Worm (Caenorhabditis elegans): ENCODE data around the gene F48C5.2.
A peak's percentile ranks its signal among the peaks of the same experiment; 100 is the strongest.

The F48C5.2 gene

DNA sequence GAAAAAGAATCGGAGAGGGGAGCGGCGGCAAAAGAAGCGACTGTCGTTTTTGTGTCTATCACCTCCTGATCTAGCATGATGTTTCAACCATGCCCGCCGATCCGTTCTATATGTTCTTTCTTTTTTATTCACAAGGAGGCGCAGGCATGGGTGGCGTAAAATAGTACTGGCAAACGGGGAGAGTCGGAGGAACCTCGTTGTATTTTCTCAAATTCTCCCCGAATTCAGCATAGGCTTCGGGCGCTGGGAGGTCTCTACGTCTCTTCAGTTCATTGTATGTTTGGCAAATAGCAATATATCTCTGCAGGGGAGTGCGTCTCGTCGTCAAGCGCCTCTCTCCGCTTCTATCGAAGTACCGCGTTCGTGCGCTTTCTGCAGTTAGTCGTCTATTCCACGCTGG, 11.1 kb upstream of the F48C5.2 start, which contains the start of gene lin-14:
Gene lin-14, plus strand, starts transcription at position 346 of the 400 bp plus-strand sequence.
- no peak for TF ChIP-seq php-3 (GFP tag; IDR thresholded peaks at IDR 0.05)
- no peak for TF ChIP-seq daf-12 (tag; optimal IDR thresholded peaks at IDR 0.05)
- TF ChIP-seq zfp-3 (GFP tag; conservative IDR thresholded peaks at IDR 0.05), result no peak
- peak; percentile 1 for TF ChIP-seq spr-1 (tag; optimal IDR thresholded peaks at IDR 0.05)
- peak; percentile 64; the same call in 1 of the 2 replicates for TF ChIP-seq tra-1 (GFP tag; IDR thresholded peaks at IDR 0.05)
- peak; percentile 16; the same call in 1 of the 2 replicates for TF ChIP-seq lin-38 (GFP tag; IDR thresholded peaks at IDR 0.05)
- no peak for TF ChIP-seq Y48G9A.11 (GFP tag; IDR thresholded peaks at IDR 0.05)
- peak; percentile 64 for TF ChIP-seq pha-4 (GFP tag; IDR thresholded peaks at IDR 0.05)
- TF ChIP-seq pha-4 (tag; optimal IDR thresholded peaks at IDR 0.05), result peak; percentile 59
- peak; percentile 34 for TF ChIP-seq nhr-48 (tag; optimal IDR thresholded peaks at IDR 0.05)
- TF ChIP-seq nhr-28 (tag; optimal IDR thresholded peaks at IDR 0.05), result peak; percentile 79
- 0 out of 2 replicates have a peak, but pooled peaks have one; percentile 31 for TF ChIP-seq madf-9 (GFP tag; conservative IDR thresholded peaks at IDR 0.05)
- TF ChIP-seq T26A8.4 (GFP tag; IDR thresholded peaks at IDR 0.05), result 0 out of 2 replicates have a peak, but pooled peaks have one; percentile 45
- no peak for TF ChIP-seq ceh-82 (tag; optimal IDR thresholded peaks at IDR 0.05)
- TF ChIP-seq spr-3 (GFP tag; optimal IDR thresholded peaks at IDR 0.05), result no peak
- TF ChIP-seq lin-15B (tag; optimal IDR thresholded peaks at IDR 0.05), result no peak
- TF ChIP-seq daf-16 (GFP tag; optimal IDR thresholded peaks at IDR 0.05), result peak in 1 of 2 experiments; percentile 27
- peak; percentile 13 for TF ChIP-seq daf-16 (tag; optimal IDR thresholded peaks at IDR 0.05)
- no peak for TF ChIP-seq ceh-44 (GFP tag; IDR thresholded peaks at IDR 0.05)
- peak; percentile 47 to 69 for TF ChIP-seq mdl-1 (tag; optimal IDR thresholded peaks at IDR 0.05)
- TF ChIP-seq dmd-6 (GFP tag; IDR thresholded peaks at IDR 0.05), result peak; percentile 45; the same call in 1 of the 2 replicates
- TF ChIP-seq hmg-1.1 (GFP tag; IDR thresholded peaks at IDR 0.05), result peak; percentile 73
- TF ChIP-seq dve-1 (tag; optimal IDR thresholded peaks at IDR 0.05; ENCODE audit: insufficient read depth), result peak; percentile 76
- 0 out of 2 replicates have a peak, but pooled peaks have one; percentile 35 for TF ChIP-seq D1046.2 (GFP tag; IDR thresholded peaks at IDR 0.05)
- peak; percentile 49 for TF ChIP-seq attf-4 (tag; optimal IDR thresholded peaks at IDR 0.05)
- TF ChIP-seq nhr-10 (tag; optimal IDR thresholded peaks at IDR 0.05), result no peak
- TF ChIP-seq lin-1 (GFP tag; IDR thresholded peaks at IDR 0.05), result 0 out of 2 replicates have a peak, but pooled peaks have one; percentile 9
- peak; percentile 89 for TF ChIP-seq hlh-11 (tag; optimal IDR thresholded peaks at IDR 0.05)
- peak; percentile 48 for TF ChIP-seq nhr-25 (tag; optimal IDR thresholded peaks at IDR 0.05; ENCODE audit: borderline replicate concordance, insufficient read depth)
- peak; percentile 9 to 52 for TF ChIP-seq lsy-2 (tag; optimal IDR thresholded peaks at IDR 0.05)
- TF ChIP-seq lin-39 (tag; optimal IDR thresholded peaks at IDR 0.05), result no peak
- TF ChIP-seq egl-43 (GFP tag; IDR thresholded peaks at IDR 0.05), result 0 out of 2 replicates have a peak, but pooled peaks have one; percentile 33
- peak; percentile 83 for TF ChIP-seq hlh-30 (tag; optimal IDR thresholded peaks at IDR 0.05; ENCODE audit: insufficient read depth)
- no peak for TF ChIP-seq T20F7.1 (GFP tag; optimal IDR thresholded peaks at IDR 0.05)
- peak in 1 of 2 experiments; percentile 29 for TF ChIP-seq hif-1 (tag; optimal IDR thresholded peaks at IDR 0.05)
- TF ChIP-seq zip-11 (GFP tag; IDR thresholded peaks at IDR 0.05), result no peak
- TF ChIP-seq egl-27 (tag; optimal IDR thresholded peaks at IDR 0.05), result no peak
- TF ChIP-seq nhr-41 (GFP tag; IDR thresholded peaks at IDR 0.05), result 0 out of 2 replicates have a peak, but pooled peaks have one; percentile 15
- TF ChIP-seq mep-1 (tag; optimal IDR thresholded peaks at IDR 0.05), result peak; percentile 71
- peak; percentile 40; the same call in 1 of the 2 replicates for TF ChIP-seq set-16 (GFP tag; IDR thresholded peaks at IDR 0.05)
- TF ChIP-seq duxl-1 (tag; optimal IDR thresholded peaks at IDR 0.05; ENCODE audit: poor library complexity), result no peak
- TF ChIP-seq ceh-20 (GFP tag; IDR thresholded peaks at IDR 0.05), result no peak
- TF ChIP-seq daf-8 (GFP tag; IDR thresholded peaks at IDR 0.05), result no peak
- TF ChIP-seq zip-2 (tag; optimal IDR thresholded peaks at IDR 0.05), result no peak
- peak; percentile 44 for TF ChIP-seq mes-2 (tag; optimal IDR thresholded peaks at IDR 0.05; ENCODE audit: poor library complexity, severe bottlenecking)
- TF ChIP-seq ctbp-1 (GFP tag; IDR thresholded peaks at IDR 0.05), result 0 out of 2 replicates have a peak, but pooled peaks have one; percentile 37
- TF ChIP-seq unc-62 (GFP tag; optimal IDR thresholded peaks at IDR 0.05 in 1 of 2), result no peak
- no peak for TF ChIP-seq unc-62 (tag; optimal IDR thresholded peaks at IDR 0.05)
- no peak for TF ChIP-seq F37D6.2 (tag; optimal IDR thresholded peaks at IDR 0.05)
- TF ChIP-seq gei-8 (GFP tag; optimal IDR thresholded peaks at IDR 0.05), result no peak

All from whole organism, L4 larva.